Worm (Caenorhabditis elegans) whole organism, L4 larva: ENCODE results near the gene F48B9.1.

ENCODE experiments used
- R02D3.7 ChIP-seq: fragments of 150-350 bp; sonication (generic microtip); optimal IDR thresholded peaks from 3 replicates; lab custom pipeline; 2014; ENCODE audit warnings: missing biosample characterization, missing genetic modification characterization
- ZK546.5 ChIP-seq, 2 experiments: sonication (generic microtip); optimal IDR thresholded peaks; 2 replicates each; lab custom pipeline; 2017; ENCODE audit warnings: missing biosample characterization in 2 of 2, missing genetic modification characterization in 2 of 2
- ces-1 ChIP-seq: fragments of 150-350 bp; sonication (generic microtip); optimal IDR thresholded peaks from 4 replicates; lab custom pipeline; 2014; ENCODE audit warnings: missing biosample characterization, missing genetic modification reagents, missing genetic modification characterization
- daf-12 ChIP-seq: fragments of 150-350 bp; optimal IDR thresholded peaks from 2 replicates; lab custom pipeline; 2014; ENCODE audit warnings: missing biosample characterization, missing genetic modification reagents, missing genetic modification characterization
- duxl-1 ChIP-seq: sonication (generic microtip); optimal IDR thresholded peaks from 2 replicates; lab custom pipeline; 2016; ENCODE audit warnings: mild to moderate bottlenecking, missing genetic modification characterization, moderate library complexity, missing compliant biosample characterization; ENCODE audit not compliant: poor library complexity
- lin-39 ChIP-seq: fragments of 150-350 bp; optimal IDR thresholded peaks from 2 replicates; lab custom pipeline; 2014; ENCODE audit warnings: missing biosample characterization, missing genetic modification reagents, missing genetic modification characterization
- nhr-25 ChIP-seq: sonication (generic microtip); optimal IDR thresholded peaks from 2 replicates; lab custom pipeline; 2017; ENCODE audit warnings: missing genetic modification characterization, mild to moderate bottlenecking, missing compliant biosample characterization, antibody characterized with exemption, moderate library complexity, borderline replicate concordance; ENCODE audit not compliant: insufficient read depth
- nhr-6 ChIP-seq: fragments of 150-350 bp; optimal IDR thresholded peaks from 2 replicates; lab custom pipeline; 2014; ENCODE audit warnings: missing biosample characterization, missing genetic modification characterization
- nhr-76 ChIP-seq: fragments of 150-350 bp; optimal IDR thresholded peaks from 2 replicates; lab custom pipeline; 2014; ENCODE audit warnings: missing biosample characterization, missing genetic modification characterization
- skn-1 ChIP-seq: fragments of 150-350 bp; optimal IDR thresholded peaks from 2 replicates; lab custom pipeline; 2014; ENCODE audit warnings: missing biosample characterization, missing genetic modification characterization
- spr-3 ChIP-seq: fragments of 200-800 bp; sonication (Bioruptor generic); optimal IDR thresholded peaks from 2 replicates; lab custom pipeline; 2018; ENCODE audit warnings: mild to moderate bottlenecking, missing genetic modification characterization, missing compliant biosample characterization
- unc-130 ChIP-seq: sonication (generic microtip); optimal IDR thresholded peaks from 2 replicates; lab custom pipeline; 2016; ENCODE audit warnings: missing genetic modification reagents, missing genetic modification characterization, missing compliant biosample characterization
- unc-39 ChIP-seq: sonication (generic microtip); optimal IDR thresholded peaks from 2 replicates; lab custom pipeline; 2017; ENCODE audit warnings: missing biosample characterization, missing genetic modification characterization
- unc-62 ChIP-seq, 3 experiments: fragments of 150-350 bp in 1 of 3; sonication (generic microtip); optimal IDR thresholded peaks in 2 of 3; peaks in 1 of 3; 1 replicate in 1 of 3; 2 replicates in 2 of 3; lab custom pipeline; 2014 to 2017; ENCODE audit warnings: missing biosample characterization in 3 of 3, missing genetic modification characterization in 3 of 3, missing genetic modification reagents in 3 of 3, missing genotype in 1 of 3

DNA sequence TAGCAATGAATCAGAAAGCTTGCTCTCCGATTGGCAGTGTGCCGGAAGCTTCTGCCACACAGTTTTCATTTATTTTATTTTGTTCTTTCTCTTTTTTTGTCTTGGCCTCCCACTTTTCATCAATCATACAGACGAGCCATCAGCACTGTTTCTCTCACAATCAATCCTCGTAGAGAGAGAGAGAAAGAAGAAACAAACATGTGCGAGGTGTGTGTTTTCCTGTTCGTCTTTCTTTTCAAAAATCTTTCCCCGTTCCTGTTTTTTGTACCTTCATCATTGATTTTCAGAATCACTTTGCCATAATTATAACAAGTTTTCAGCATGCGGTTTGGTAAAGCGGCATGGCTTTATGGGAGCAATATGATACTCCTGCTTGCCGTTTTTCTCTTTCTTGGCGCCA, 18.5 kb downstream of the F48B9.1 start, which contains the start of gene T24C12.1:
- TF ChIP-seq lin-39 (tag; lab: Kevin White, UChicago) (no peak), ZK546.5 (tag; optimal IDR thresholded peaks at IDR 0.05; lab: Kevin White, UChicago) (no peak), duxl-1 (tag; lab: Kevin White, UChicago) (no peak), spr-3 (GFP tag; lab: Kevin White, UChicago) (no peak), unc-62 (GFP tag; optimal IDR thresholded peaks at IDR 0.05 in 1 of 2; lab: Kevin White, UChicago) (no peak), unc-62 (tag; optimal IDR thresholded peaks at IDR 0.05; lab: Kevin White, UChicago) (no peak), ces-1 (GFP tag; lab: Kevin White, UChicago) (no peak), unc-39 (tag; lab: Kevin White, UChicago) (no peak), nhr-76 (no peak), nhr-6 (tag; lab: Kevin White, UChicago) (no peak), skn-1 (tag; lab: Kevin White, UChicago) (no peak), unc-130 (no peak), nhr-25 (tag; lab: Kevin White, UChicago) (no peak), daf-12 (tag; lab: Kevin White, UChicago) (no peak), R02D3.7 (tag; lab: Kevin White, UChicago) (no peak)
